Fruit fly (Drosophila melanogaster) whole organism: Measurements from ENCODE around the gene CG16789.

Experiments
- CG8478 ChIP-seq: fragments of >200 bp; optimal IDR thresholded peaks from 2 replicates; lab custom pipeline; 2018; ENCODE audit warnings: inconsistent platforms
- Dll ChIP-seq: fragments of >200 bp; optimal IDR thresholded peaks from 2 replicates; lab custom pipeline; 2017
- EcR ChIP-seq, 2 experiments: fragments of >200 bp; optimal IDR thresholded peaks; 2 replicates each; lab custom pipeline; 2017; ENCODE audit warnings: missing biosample characterization in 2 of 2, missing genetic modification characterization in 2 of 2, missing genetic modification reagents in 2 of 2
- pan ChIP-seq: fragments of >200 bp; optimal IDR thresholded peaks from 2 replicates; lab custom pipeline; 2017
- psq ChIP-seq: fragments of >200 bp; optimal IDR thresholded peaks from 2 replicates; lab custom pipeline; 2017
- usp ChIP-seq: fragments of >200 bp; optimal IDR thresholded peaks from 2 replicates; lab custom pipeline; 2017; ENCODE audit warnings: missing biosample characterization, missing genetic modification characterization, mixed read lengths

Gene CG16789

dm6 chr3R:9603022-9603942 is 37.3 kb downstream of the CG16789 start:
- no peak for TF ChIP-seq EcR (GFP tag; optimal IDR thresholded peaks at IDR 0.05; lab: Kevin White, UChicago)
- TF ChIP-seq psq (lab: Kevin White, UChicago), result no peak
- no peak for TF ChIP-seq Dll (lab: Kevin White, UChicago)
- no peak for TF ChIP-seq pan (lab: Kevin White, UChicago)
- TF ChIP-seq CG8478 (lab: Kevin White, UChicago), result no peak
- TF ChIP-seq usp, result no peak

dm6 chr3R:9604445-9605020 is 38.5 kb downstream of the CG16789 start:
- TF ChIP-seq psq (lab: Kevin White, UChicago) (no peak), Dll (lab: Kevin White, UChicago) (no peak), usp (no peak), CG8478 (lab: Kevin White, UChicago) (no peak), pan (lab: Kevin White, UChicago) (no peak), EcR (GFP tag; optimal IDR thresholded peaks at IDR 0.05; lab: Kevin White, UChicago) (no peak)

dm6 chr3R:9605084-9605483 is 39.1 kb downstream of the CG16789 start:
- TF ChIP-seq EcR (GFP tag; optimal IDR thresholded peaks at IDR 0.05; lab: Kevin White, UChicago) (no peak), pan (lab: Kevin White, UChicago) (no peak), Dll (lab: Kevin White, UChicago) (no peak), CG8478 (lab: Kevin White, UChicago) (no peak), psq (lab: Kevin White, UChicago) (no peak), usp (no peak)

dm6 chr3R:9606913-9607804 is 41.2 kb downstream of the CG16789 start:
- no peak for TF ChIP-seq pan (lab: Kevin White, UChicago)
- TF ChIP-seq usp, result no peak
- no peak for TF ChIP-seq CG8478 (lab: Kevin White, UChicago)
- no peak for TF ChIP-seq psq (lab: Kevin White, UChicago)
- no peak for TF ChIP-seq Dll (lab: Kevin White, UChicago)
- TF ChIP-seq EcR (GFP tag; optimal IDR thresholded peaks at IDR 0.05; lab: Kevin White, UChicago), result no peak

dm6 chr3R:9608206-9608605 is 42.2 kb downstream of the CG16789 start:
- TF ChIP-seq pan (lab: Kevin White, UChicago) (no peak), psq (lab: Kevin White, UChicago) (no peak), usp (no peak), CG8478 (lab: Kevin White, UChicago) (no peak), Dll (lab: Kevin White, UChicago) (no peak), EcR (GFP tag; optimal IDR thresholded peaks at IDR 0.05; lab: Kevin White, UChicago) (no peak)

dm6 chr3R:9612217-9612616 is 46.2 kb downstream of the CG16789 start:
- no peak for TF ChIP-seq usp
- no peak for TF ChIP-seq CG8478 (lab: Kevin White, UChicago)
- no peak for TF ChIP-seq Dll (lab: Kevin White, UChicago)
- no peak for TF ChIP-seq psq (lab: Kevin White, UChicago)
- TF ChIP-seq EcR (GFP tag; optimal IDR thresholded peaks at IDR 0.05; lab: Kevin White, UChicago), result no peak
- TF ChIP-seq pan (lab: Kevin White, UChicago), result no peak

- TF ChIP-seq CG8478 (lab: Kevin White, UChicago) (no peak), EcR (GFP tag; optimal IDR thresholded peaks at IDR 0.05; lab: Kevin White, UChicago) (no peak), pan (lab: Kevin White, UChicago) (no peak), usp (no peak), Dll (lab: Kevin White, UChicago) (no peak), psq (lab: Kevin White, UChicago) (no peak)
Observed at dm6 chr3R:9613124-9613523, 47.1 kb downstream of the CG16789 start.

dm6 chr3R:9618331-9618730 is 52.3 kb downstream of the CG16789 start:
- no peak for TF ChIP-seq Dll (lab: Kevin White, UChicago)
- TF ChIP-seq EcR (GFP tag; optimal IDR thresholded peaks at IDR 0.05; lab: Kevin White, UChicago), result no peak
- no peak for TF ChIP-seq psq (lab: Kevin White, UChicago)
- TF ChIP-seq CG8478 (lab: Kevin White, UChicago), result no peak
- TF ChIP-seq pan (lab: Kevin White, UChicago), result no peak
- TF ChIP-seq usp, result no peak
